Worm (Caenorhabditis elegans) whole organism, young adult: ENCODE data around the gene sec-61.G.
"Not testable (repeated sequence)": the region's sequence is repeated elsewhere in the genome, so short reads cannot be mapped to it uniquely, and the experiment has no call there.

ENCODE experiments used
- B0035.1 ChIP-seq: sonication (generic microtip); optimal IDR thresholded peaks from 2 replicates; lab custom pipeline; 2016; ENCODE audit warnings: missing genetic modification characterization, mild to moderate bottlenecking, missing compliant biosample characterization, missing genotype, missing genetic modification reagents
- F23B12.7 ChIP-seq: sonication (generic microtip); optimal IDR thresholded peaks from 2 replicates; lab custom pipeline; 2017; ENCODE audit warnings: missing genetic modification characterization, mild to moderate bottlenecking, missing compliant biosample characterization, antibody characterized with exemption, moderate library complexity; ENCODE audit not compliant: insufficient read depth
- F37B4.10 ChIP-seq: fragments of 200-800 bp; sonication (Bioruptor generic); IDR thresholded peaks from 2 replicates; pipeline ENCODE4 v1.3.6; 2022; ENCODE audit warnings: missing genetic modification characterization, missing compliant biosample characterization
- F52B5.7 ChIP-seq: sonication (generic microtip); optimal IDR thresholded peaks from 2 replicates; lab custom pipeline; 2016; ENCODE audit warnings: mild to moderate bottlenecking, missing genetic modification characterization, missing compliant biosample characterization
- F57C9.4 ChIP-seq: sonication (generic microtip); optimal IDR thresholded peaks from 2 replicates; lab custom pipeline; 2017; ENCODE audit warnings: mild to moderate bottlenecking, missing genetic modification characterization, missing compliant biosample characterization
- T07F8.4 ChIP-seq: sonication (generic microtip); optimal IDR thresholded peaks from 2 replicates; lab custom pipeline; 2016; ENCODE audit warnings: mild to moderate bottlenecking, missing genetic modification characterization, moderate library complexity, missing compliant biosample characterization
- Y56A3A.18 ChIP-seq: fragments of 200-800 bp; sonication (Bioruptor generic); IDR thresholded peaks from 2 replicates; pipeline ENCODE4 v1.3.6; 2022; ENCODE audit warnings: missing genetic modification reagents, missing genetic modification characterization, missing compliant biosample characterization
- Y79H2A.3 ChIP-seq: fragments of 200-800 bp; sonication (Bioruptor generic); conservative IDR thresholded peaks from 2 replicates; pipeline ENCODE4 v1.3.6; 2022; ENCODE audit warnings: missing genetic modification reagents, missing genetic modification characterization, missing compliant biosample characterization
- Y95B8A.8 ChIP-seq: fragments of 200-800 bp; sonication (Bioruptor generic); IDR thresholded peaks from 2 replicates; pipeline ENCODE4 v1.3.6; 2022; ENCODE audit warnings: missing genetic modification reagents, missing genetic modification characterization, missing compliant biosample characterization
- akir-1 ChIP-seq: fragments of 200-800 bp; sonication (Bioruptor generic); optimal IDR thresholded peaks from 2 replicates; lab custom pipeline; 2018; ENCODE audit warnings: mild to moderate bottlenecking, missing genetic modification characterization, moderate library complexity, missing compliant biosample characterization
- attf-6 ChIP-seq: fragments of 200-800 bp; sonication (Bioruptor generic); IDR thresholded peaks from 2 replicates; pipeline ENCODE4 v1.3.6; 2022; ENCODE audit warnings: missing genetic modification reagents, missing genetic modification characterization, missing compliant biosample characterization
- bed-2 ChIP-seq: fragments of 200-800 bp; sonication (Bioruptor generic); IDR thresholded peaks from 2 replicates; pipeline ENCODE4 v1.3.6; 2022; ENCODE audit warnings: missing genetic modification reagents, missing genetic modification characterization, missing compliant biosample characterization
- cebp-1 ChIP-seq, 2 experiments: fragments of 200-800 bp in 1 of 2; sonication (Bioruptor generic) in 1 of 2; sonication (generic microtip) in 1 of 2; IDR thresholded peaks in 1 of 2; optimal IDR thresholded peaks in 1 of 2; 2 replicates each; pipeline versions ENCODE4 v1.3.6 to Lab custom; 2017 to 2022; ENCODE audit warnings: missing compliant biosample characterization in 2 of 2, missing genetic modification characterization in 2 of 2, mild to moderate bottlenecking in 1 of 2, missing genetic modification reagents in 1 of 2, moderate library complexity in 1 of 2
- cebp-2 ChIP-seq: fragments of 200-800 bp; sonication (Bioruptor generic); IDR thresholded peaks from 2 replicates; pipeline ENCODE4 v1.3.6; 2022; ENCODE audit warnings: missing genetic modification characterization, missing compliant biosample characterization
- ceh-79 ChIP-seq: sonication (generic microtip); optimal IDR thresholded peaks from 2 replicates; lab custom pipeline; 2017; ENCODE audit warnings: mild to moderate bottlenecking, missing genetic modification characterization, missing compliant biosample characterization
- ceh-91 ChIP-seq: fragments of 200-800 bp; sonication (Bioruptor generic); IDR thresholded peaks from 2 replicates; pipeline ENCODE4 v1.3.6; 2022; ENCODE audit warnings: missing genetic modification reagents, missing genetic modification characterization, missing compliant biosample characterization
- dox-1 ChIP-seq: fragments of 200-800 bp; sonication (Bioruptor generic); IDR thresholded peaks from 2 replicates; pipeline ENCODE4 v1.3.6; 2022; ENCODE audit warnings: missing genetic modification reagents, missing genetic modification characterization, missing compliant biosample characterization
- egl-18 ChIP-seq: fragments of 200-800 bp; sonication (Bioruptor generic); IDR thresholded peaks from 2 replicates; pipeline ENCODE4 v1.3.6; 2022; ENCODE audit warnings: missing genetic modification reagents, missing genetic modification characterization, missing compliant biosample characterization
- hmg-20 ChIP-seq: fragments of 200-800 bp; sonication (Bioruptor generic); IDR thresholded peaks from 2 replicates; pipeline ENCODE4 v1.3.6; 2022; ENCODE audit warnings: missing genetic modification reagents, missing genetic modification characterization, missing compliant biosample characterization
- let-526 ChIP-seq: fragments of 200-800 bp; sonication (Bioruptor generic); IDR thresholded peaks from 2 replicates; pipeline ENCODE4 v1.3.6; 2022; ENCODE audit warnings: missing genetic modification reagents, missing genetic modification characterization, missing compliant biosample characterization
- lin-26 ChIP-seq: fragments of 200-800 bp; sonication (Bioruptor generic); IDR thresholded peaks from 2 replicates; pipeline ENCODE4 v1.3.6; 2022; ENCODE audit warnings: missing genetic modification reagents, missing genetic modification characterization, missing compliant biosample characterization
- madf-6 ChIP-seq: fragments of 200-800 bp; sonication (Bioruptor generic); IDR thresholded peaks from 2 replicates; pipeline ENCODE4 v1.3.6; 2022; ENCODE audit warnings: missing genetic modification reagents, missing genetic modification characterization, missing compliant biosample characterization
- mcd-1 ChIP-seq: fragments of 200-800 bp; sonication (Bioruptor generic); IDR thresholded peaks from 2 replicates; pipeline ENCODE4 v1.3.6; 2022; ENCODE audit warnings: missing genetic modification reagents, missing genetic modification characterization, missing compliant biosample characterization
- mel-28 ChIP-seq: sonication (generic microtip); optimal IDR thresholded peaks from 2 replicates; lab custom pipeline; 2016; ENCODE audit warnings: borderline replicate concordance, mild to moderate bottlenecking, missing genetic modification characterization, missing compliant biosample characterization
- nfya-2 ChIP-seq: fragments of 200-800 bp; sonication (Bioruptor generic); IDR thresholded peaks from 2 replicates; pipeline ENCODE4 v1.3.6; 2022; ENCODE audit warnings: missing genetic modification reagents, missing genetic modification characterization, missing compliant biosample characterization
- pbrm-1 ChIP-seq: fragments of 200-800 bp; sonication (Bioruptor generic); IDR thresholded peaks from 2 replicates; pipeline ENCODE4 v1.3.6; 2022; ENCODE audit warnings: missing genetic modification reagents, missing genetic modification characterization, missing compliant biosample characterization
- rcor-1 ChIP-seq: fragments of 200-800 bp; sonication (Bioruptor generic); IDR thresholded peaks from 2 replicates; pipeline ENCODE4 v1.3.6; 2022; ENCODE audit warnings: missing genetic modification reagents, missing genetic modification characterization, missing compliant biosample characterization
- repo-1 ChIP-seq: sonication (generic microtip); optimal IDR thresholded peaks from 2 replicates; lab custom pipeline; 2017; ENCODE audit warnings: mild to moderate bottlenecking, missing genetic modification characterization, missing compliant biosample characterization
- sea-2 ChIP-seq: fragments of 200-800 bp; sonication (Bioruptor generic); IDR thresholded peaks from 2 replicates; pipeline ENCODE4 v1.3.6; 2022; ENCODE audit warnings: missing genetic modification characterization, missing compliant biosample characterization
- snpc-3.4 ChIP-seq: sonication (generic microtip); optimal IDR thresholded peaks from 2 replicates; lab custom pipeline; 2017; ENCODE audit warnings: missing genetic modification characterization, mild to moderate bottlenecking, missing compliant biosample characterization, antibody characterized with exemption, moderate library complexity, missing genotype, missing genetic modification reagents
- sptf-2 ChIP-seq: fragments of 200-800 bp; sonication (Bioruptor generic); optimal IDR thresholded peaks from 2 replicates; lab custom pipeline; 2018; ENCODE audit warnings: mild to moderate bottlenecking, missing genetic modification characterization, missing compliant biosample characterization
- unc-62 ChIP-seq: fragments of 150-350 bp; optimal IDR thresholded peaks from 2 replicates; lab custom pipeline; 2014; ENCODE audit warnings: missing biosample characterization, missing genetic modification reagents, missing genetic modification characterization
- zfh-2 ChIP-seq: fragments of 200-800 bp; sonication (Bioruptor generic); conservative IDR thresholded peaks from 2 replicates; pipeline ENCODE4 v1.3.6; 2022; ENCODE audit warnings: missing genetic modification reagents, missing genetic modification characterization, missing compliant biosample characterization
- ztf-25 ChIP-seq: fragments of 200-800 bp; sonication (Bioruptor generic); IDR thresholded peaks from 2 replicates; pipeline ENCODE4 v1.3.6; 2022; ENCODE audit warnings: missing genetic modification reagents, missing genetic modification characterization, missing compliant biosample characterization

sec-61.G gene

ce11 chrV:10866340-10866739 is 30.6 kb downstream of the sec-61.G start:
- TF ChIP-seq Y56A3A.18 (GFP tag; lab: Robert Waterston, UW) (peak; percentile 35; the same call in 1 of the 2 replicates), cebp-1 (GFP tag; IDR thresholded peaks at IDR 0.05; lab: Robert Waterston, UW) (peak; percentile 38; the same call in 1 of the 2 replicates), ceh-91 (GFP tag; lab: Robert Waterston, UW) (peak; percentile 19; the same call in 1 of the 2 replicates), bed-2 (GFP tag; lab: Robert Waterston, UW) (peak; percentile 68; the same call in 1 of the 2 replicates), F37B4.10 (GFP tag; lab: Robert Waterston, UW) (0 out of 2 replicates have a peak, but pooled peaks have one; percentile 16), mcd-1 (0 out of 2 replicates have a peak, but pooled peaks have one; percentile 7), sea-2 (GFP tag; lab: Robert Waterston, UW) (0 out of 2 replicates have a peak, but pooled peaks have one; percentile 63), ztf-25 (GFP tag; lab: Robert Waterston, UW) (0 out of 2 replicates have a peak, but pooled peaks have one; percentile 64), egl-18 (0 out of 2 replicates have a peak, but pooled peaks have one; percentile 49), F52B5.7 (tag; lab: Kevin White, UChicago) (peak; percentile 41), pbrm-1 (GFP tag; lab: Robert Waterston, UW) (peak; percentile 41; the same call in 1 of the 2 replicates), lin-26 (GFP tag; lab: Robert Waterston, UW) (peak; percentile 73), Y95B8A.8 (GFP tag; lab: Robert Waterston, UW) (peak; percentile 72; the same call in 1 of the 2 replicates), madf-6 (GFP tag; lab: Robert Waterston, UW) (peak; percentile 30; the same call in 1 of the 2 replicates), cebp-2 (GFP tag; lab: Robert Waterston, UW) (peak; percentile 59; the same call in 1 of the 2 replicates), dox-1 (GFP tag; lab: Robert Waterston, UW) (peak; percentile 74; the same call in 1 of the 2 replicates), zfh-2 (peak; percentile 60), nfya-2 (0 out of 2 replicates have a peak, but pooled peaks have one; percentile 75)
- not testable (repeated sequence) for TF ChIP-seq cebp-1 (tag; optimal IDR thresholded peaks at IDR 0.05; lab: Kevin White, UChicago)

ce11 chrV:10865599-10865998 is 31.3 kb downstream of the sec-61.G start, which contains the start of gene saeg-1:
Gene saeg-1 (minus strand): TSS chrV:10865699.
- no peak for TF ChIP-seq hmg-20 (GFP tag; lab: Robert Waterston, UW)
- TF ChIP-seq F57C9.4 (tag; lab: Kevin White, UChicago): no peak
- TF ChIP-seq snpc-3.4 (tag; lab: Kevin White, UChicago): no peak
- TF ChIP-seq Y79H2A.3 (GFP tag; lab: Robert Waterston, UW): no peak
- TF ChIP-seq F23B12.7 (tag; lab: Kevin White, UChicago): no peak

ce11 chrV:10862457-10863097 is 34.4 kb downstream of the sec-61.G start:
- TF ChIP-seq mel-28 (tag; lab: Kevin White, UChicago) (no peak), attf-6 (GFP tag; lab: Robert Waterston, UW) (no peak), cebp-2 (GFP tag; lab: Robert Waterston, UW) (no peak), T07F8.4 (no peak), akir-1 (GFP tag; lab: Kevin White, UChicago) (no peak), B0035.1 (tag; lab: Kevin White, UChicago) (no peak), unc-62 (GFP tag; lab: Kevin White, UChicago) (no peak), snpc-3.4 (tag; lab: Kevin White, UChicago) (no peak), rcor-1 (GFP tag; lab: Robert Waterston, UW) (no peak), sptf-2 (GFP tag; lab: Kevin White, UChicago) (no peak), hmg-20 (GFP tag; lab: Robert Waterston, UW) (no peak), let-526 (GFP tag; lab: Robert Waterston, UW) (no peak), F52B5.7 (tag; lab: Kevin White, UChicago) (no peak), ceh-79 (tag; lab: Kevin White, UChicago) (no peak), mcd-1 (no peak), cebp-1 (GFP tag; IDR thresholded peaks at IDR 0.05; lab: Robert Waterston, UW) (no peak), cebp-1 (tag; optimal IDR thresholded peaks at IDR 0.05; lab: Kevin White, UChicago) (no peak), repo-1 (tag; lab: Kevin White, UChicago) (no peak)
